Fruit fly (Drosophila melanogaster) whole organism, embryonic: ENCODE measurements around the gene CG42263.

Experiments
- Aef1 ChIP-seq: fragments of 200-800 bp; sonication (Bioruptor generic); IDR thresholded peaks from 3 replicates; pipeline ENCODE4 v1.3.6; 2022; ENCODE audit warnings: missing biosample characterization, missing genetic modification characterization
- BtbVII ChIP-seq: fragments of 200-800 bp; sonication (Bioruptor generic); optimal IDR thresholded peaks from 3 replicates; lab custom pipeline; 2017; ENCODE audit warnings: missing biosample characterization, mild to moderate bottlenecking, missing genetic modification characterization
- CG10959 ChIP-seq: fragments of 200-800 bp; sonication (Bioruptor generic); IDR thresholded peaks from 2 replicates; pipeline ENCODE4 v1.3.6; 2022; ENCODE audit warnings: missing biosample characterization, missing genetic modification characterization
- CG11696 ChIP-seq: fragments of 200-800 bp; sonication (Bioruptor generic); IDR thresholded peaks from 2 replicates; pipeline ENCODE4 v1.3.6; 2022; ENCODE audit warnings: missing biosample characterization, missing genetic modification characterization
- CG12769 ChIP-seq: fragments of 200-800 bp; sonication (Bioruptor generic); optimal IDR thresholded peaks from 2 replicates; lab custom pipeline; 2019; ENCODE audit warnings: missing biosample characterization, mild to moderate bottlenecking, missing genetic modification characterization, moderate library complexity
- CG14710 ChIP-seq: fragments of 200-800 bp; sonication (Bioruptor generic); optimal IDR thresholded peaks from 3 replicates; lab custom pipeline; 2019; ENCODE audit warnings: missing biosample characterization, mild to moderate bottlenecking, missing genetic modification characterization, moderate library complexity
- CG1603 ChIP-seq: fragments of 200-800 bp; sonication (Bioruptor generic); optimal IDR thresholded peaks from 2 replicates; lab custom pipeline; 2019; ENCODE audit warnings: missing biosample characterization, mild to moderate bottlenecking, missing genetic modification characterization, moderate library complexity
- CG18764 ChIP-seq: fragments of 200-800 bp; sonication (Bioruptor generic); optimal IDR thresholded peaks from 3 replicates; lab custom pipeline; 2016; ENCODE audit warnings: missing biosample characterization, missing genetic modification characterization
- CG2712 ChIP-seq: fragments of 200-800 bp; optimal IDR thresholded peaks from 3 replicates; lab custom pipeline; 2019; ENCODE audit warnings: missing biosample characterization, mild to moderate bottlenecking, missing genetic modification characterization, moderate library complexity
- CG3163 ChIP-seq: fragments of 200-800 bp; sonication (Bioruptor generic); optimal IDR thresholded peaks from 3 replicates; lab custom pipeline; 2016; ENCODE audit warnings: missing biosample characterization, missing genetic modification characterization
- CG3995 ChIP-seq: fragments of 200-800 bp; sonication (Bioruptor generic); optimal IDR thresholded peaks from 3 replicates; lab custom pipeline; 2016; ENCODE audit warnings: missing biosample characterization, missing genetic modification characterization
- CG4854 ChIP-seq: fragments of 200-800 bp; sonication (Bioruptor generic); optimal IDR thresholded peaks from 2 replicates; lab custom pipeline; 2016; ENCODE audit warnings: missing biosample characterization, missing genetic modification characterization, inconsistent platforms
- CG9437 ChIP-seq: fragments of 200-800 bp; sonication (Bioruptor generic); optimal IDR thresholded peaks from 2 replicates; lab custom pipeline; 2018; ENCODE audit warnings: missing biosample characterization, mild to moderate bottlenecking, missing genetic modification characterization
- CG9727 ChIP-seq: fragments of 200-800 bp; sonication (Bioruptor generic); optimal IDR thresholded peaks from 3 replicates; lab custom pipeline; 2017; ENCODE audit warnings: missing biosample characterization, mild to moderate bottlenecking, missing genetic modification characterization
- CG9817 ChIP-seq: fragments of 200-800 bp; sonication (Bioruptor generic); optimal IDR thresholded peaks from 2 replicates; lab custom pipeline; 2018; ENCODE audit warnings: missing biosample characterization, mild to moderate bottlenecking, missing genetic modification characterization, moderate library complexity
- D19A ChIP-seq: fragments of 200-800 bp; optimal IDR thresholded peaks from 3 replicates; lab custom pipeline; 2019; ENCODE audit warnings: missing biosample characterization, mild to moderate bottlenecking, missing genetic modification characterization, moderate library complexity
- Dfd ChIP-seq, 2 experiments: fragments of >200 bp; optimal IDR thresholded peaks; 2 replicates each; lab custom pipeline; 2017; ENCODE audit warnings: missing biosample characterization in 2 of 2, missing genetic modification characterization in 2 of 2
- Drgx ChIP-seq: fragments of 200-800 bp; sonication (Bioruptor generic); IDR thresholded peaks from 2 replicates; pipeline ENCODE4 v1.3.6; 2022; ENCODE audit warnings: missing biosample characterization, missing genetic modification characterization
- ERR ChIP-seq: fragments of 200-800 bp; sonication (Bioruptor generic); optimal IDR thresholded peaks from 2 replicates; lab custom pipeline; 2016; ENCODE audit warnings: missing biosample characterization, missing genetic modification characterization
- Eip74EF ChIP-seq, 2 experiments: fragments of 200-800 bp in 1 of 2; fragments of >200 bp in 1 of 2; sonication (Bioruptor generic) in 1 of 2; optimal IDR thresholded peaks; 2 replicates each; lab custom pipeline; 2017 to 2019; ENCODE audit warnings: missing biosample characterization in 2 of 2, missing genetic modification characterization in 2 of 2, mild to moderate bottlenecking in 1 of 2, moderate library complexity in 1 of 2
- H2.0 ChIP-seq: fragments of 200-800 bp; sonication (Bioruptor generic); IDR thresholded peaks from 2 replicates; pipeline ENCODE4 v1.3.6; 2022; ENCODE audit warnings: missing biosample characterization, missing genetic modification characterization
- MTF-1 ChIP-seq: fragments of 200-800 bp; sonication (Bioruptor generic); optimal IDR thresholded peaks from 2 replicates; lab custom pipeline; 2018; ENCODE audit warnings: missing biosample characterization, mild to moderate bottlenecking, missing genetic modification characterization, borderline replicate concordance
- Meics ChIP-seq: fragments of 200-800 bp; sonication (Bioruptor generic); optimal IDR thresholded peaks from 2 replicates; lab custom pipeline; 2017; ENCODE audit warnings: missing biosample characterization, mild to moderate bottlenecking, missing genetic modification characterization
- Myb ChIP-seq: fragments of 200-800 bp; sonication (Bioruptor generic); optimal IDR thresholded peaks from 2 replicates; lab custom pipeline; 2016; ENCODE audit warnings: missing biosample characterization, missing genetic modification characterization
- Sry-δ ChIP-seq: fragments of 200-800 bp; sonication (Bioruptor generic); optimal IDR thresholded peaks from 2 replicates; lab custom pipeline; 2016; ENCODE audit warnings: missing biosample characterization, missing genetic modification characterization
- TFAM ChIP-seq: fragments of 200-800 bp; sonication (Bioruptor generic); optimal IDR thresholded peaks from 2 replicates; lab custom pipeline; 2017; ENCODE audit warnings: missing biosample characterization, missing genetic modification characterization, inconsistent platforms
- Xrp1 ChIP-seq: fragments of 200-800 bp; sonication (Bioruptor generic); IDR thresholded peaks from 2 replicates; pipeline ENCODE4 v1.3.6; 2022; ENCODE audit warnings: missing biosample characterization, missing genetic modification characterization
- bcd ChIP-seq: fragments of 200-800 bp; sonication (Bioruptor generic); optimal IDR thresholded peaks from 2 replicates; lab custom pipeline; 2017; ENCODE audit warnings: missing biosample characterization, mild to moderate bottlenecking, missing genetic modification characterization
- cato ChIP-seq: fragments of 200-800 bp; sonication (Bioruptor generic); optimal IDR thresholded peaks from 2 replicates; lab custom pipeline; 2016; ENCODE audit warnings: missing biosample characterization, missing genetic modification characterization, borderline replicate concordance
- caup ChIP-seq: fragments of 200-800 bp; sonication (Bioruptor generic); optimal IDR thresholded peaks from 3 replicates; lab custom pipeline; 2017; ENCODE audit warnings: missing biosample characterization, mild to moderate bottlenecking, missing genetic modification characterization, moderate library complexity; ENCODE audit not compliant: severe bottlenecking
- chm ChIP-seq: fragments of 200-800 bp; sonication (Bioruptor generic); IDR thresholded peaks from 2 replicates; pipeline ENCODE4 v1.3.6; 2022; ENCODE audit warnings: missing biosample characterization, missing genetic modification characterization
- da ChIP-seq: fragments of 200-800 bp; sonication (Bioruptor generic); optimal IDR thresholded peaks from 2 replicates; lab custom pipeline; 2016; ENCODE audit warnings: missing biosample characterization, missing genetic modification characterization
- dimm ChIP-seq: fragments of 200-800 bp; sonication (Bioruptor generic); IDR thresholded peaks from 2 replicates; pipeline ENCODE4 v1.3.6; 2022; ENCODE audit warnings: missing biosample characterization, missing genetic modification characterization
- dpn ChIP-seq, 2 experiments: fragments of 200-800 bp; sonication (Bioruptor generic); optimal IDR thresholded peaks; 3 replicates each; lab custom pipeline; 2016; ENCODE audit warnings: missing biosample characterization in 2 of 2, missing genetic modification characterization in 2 of 2
- grau ChIP-seq: fragments of 200-800 bp; optimal IDR thresholded peaks from 3 replicates; lab custom pipeline; 2019; ENCODE audit warnings: missing biosample characterization, mild to moderate bottlenecking, missing genetic modification characterization, moderate library complexity
- grn ChIP-seq: fragments of 200-800 bp; sonication (Bioruptor generic); optimal IDR thresholded peaks from 3 replicates; lab custom pipeline; 2017; ENCODE audit warnings: missing biosample characterization, missing genetic modification characterization
- hbn ChIP-seq: fragments of 200-800 bp; sonication (Bioruptor generic); IDR thresholded peaks from 2 replicates; pipeline ENCODE4 v1.3.6; 2022; ENCODE audit warnings: missing biosample characterization, missing genetic modification characterization; ENCODE audit not compliant: partially characterized antibody
- ind ChIP-seq: fragments of 200-800 bp; sonication (Bioruptor generic); optimal IDR thresholded peaks from 3 replicates; lab custom pipeline; 2016; ENCODE audit warnings: missing biosample characterization, missing genetic modification characterization
- kah ChIP-seq: fragments of 200-800 bp; sonication (Bioruptor generic); optimal IDR thresholded peaks from 2 replicates; lab custom pipeline; 2018; ENCODE audit warnings: missing biosample characterization, mild to moderate bottlenecking, missing genetic modification characterization
- lilli ChIP-seq: fragments of 200-800 bp; sonication (Bioruptor generic); optimal IDR thresholded peaks from 3 replicates; lab custom pipeline; 2016; ENCODE audit warnings: missing biosample characterization, missing genetic modification characterization
- lov ChIP-seq, 2 experiments: fragments of 200-800 bp in 1 of 2; fragments of >200 bp in 1 of 2; sonication (Bioruptor generic) in 1 of 2; IDR thresholded peaks in 1 of 2; optimal IDR thresholded peaks in 1 of 2; 2 replicates in 1 of 2; 3 replicates in 1 of 2; pipeline versions ENCODE4 v1.3.6 to Lab custom; 2017 to 2022; ENCODE audit warnings: missing biosample characterization in 1 of 2, missing genetic modification characterization in 1 of 2
- mld ChIP-seq: fragments of 200-800 bp; sonication (Bioruptor generic); IDR thresholded peaks from 3 replicates; pipeline ENCODE4 v1.3.6; 2022; ENCODE audit warnings: missing biosample characterization, missing genetic modification characterization; ENCODE audit not compliant: partially characterized antibody
- pan ChIP-seq, 4 experiments: fragments of >200 bp in 3 of 4; fragments of 200-800 bp in 1 of 4; sonication (Bioruptor generic) in 1 of 4; optimal IDR thresholded peaks in 3 of 4; IDR thresholded peaks in 1 of 4; 2 replicates each; pipeline versions ENCODE4 v1.3.6 to Lab custom; 2017 to 2022; ENCODE audit warnings: missing biosample characterization in 2 of 4, missing genetic modification characterization in 2 of 4, mixed read lengths in 1 of 4
- pfk ChIP-seq: fragments of 200-800 bp; sonication (Bioruptor generic); optimal IDR thresholded peaks from 2 replicates; lab custom pipeline; 2018; ENCODE audit warnings: missing biosample characterization, mild to moderate bottlenecking, missing genetic modification characterization, moderate library complexity
- phol ChIP-seq: fragments of 200-800 bp; sonication (Bioruptor generic); optimal IDR thresholded peaks from 3 replicates; lab custom pipeline; 2018; ENCODE audit warnings: missing biosample characterization, mild to moderate bottlenecking, missing genetic modification characterization, moderate library complexity
- psq ChIP-seq: fragments of 200-800 bp; sonication (Bioruptor generic); optimal IDR thresholded peaks from 2 replicates; lab custom pipeline; 2017; ENCODE audit warnings: missing biosample characterization, missing genetic modification characterization
- salm ChIP-seq: fragments of 200-800 bp; sonication (Bioruptor generic); optimal IDR thresholded peaks from 2 replicates; lab custom pipeline; 2018; ENCODE audit warnings: missing biosample characterization, mild to moderate bottlenecking, missing genetic modification characterization
- sens ChIP-seq: fragments of 200-800 bp; sonication (Bioruptor generic); peaks from one replicate; lab custom pipeline; 2016; ENCODE audit warnings: missing biosample characterization, missing genetic modification characterization
- tio ChIP-seq: fragments of 200-800 bp; sonication (Bioruptor generic); optimal IDR thresholded peaks from 2 replicates; lab custom pipeline; 2017; ENCODE audit warnings: missing biosample characterization, missing genetic modification characterization, inconsistent platforms

CG42263 gene

dm6 chr3L:20003235-20003493, 47.6 kb upstream of the CG42263 start (continued):
- TF ChIP-seq Sry-δ (GFP tag; lab: Kevin White, UChicago) (no peak), kah (GFP tag; lab: Kevin White, UChicago) (no peak), grn (peak; percentile 47), BtbVII (GFP tag; lab: Kevin White, UChicago) (no peak), D19A (tag; lab: Kevin White, UChicago) (peak; percentile 97), Aef1 (no peak), CG9727 (GFP tag; lab: Kevin White, UChicago) (no peak), CG11696 (GFP tag; lab: Robert Waterston, UW) (no peak), Eip74EF (GFP tag; optimal IDR thresholded peaks at IDR 0.05; lab: Kevin White, UChicago) (no peak), dimm (no peak), grau (tag; lab: Kevin White, UChicago) (no peak), salm (tag; lab: Kevin White, UChicago) (no peak), CG14710 (tag; lab: Kevin White, UChicago) (no peak), phol (tag; lab: Kevin White, UChicago) (no peak), bcd (GFP tag; lab: Kevin White, UChicago) (no peak), CG3995 (GFP tag; lab: Kevin White, UChicago) (no peak), Myb (GFP tag; lab: Kevin White, UChicago) (no peak), cato (GFP tag; lab: Kevin White, UChicago) (no peak), CG3163 (GFP tag; lab: Kevin White, UChicago) (no peak), TFAM (GFP tag; lab: Kevin White, UChicago) (no peak), lov (optimal IDR thresholded peaks at IDR 0.05; lab: Kevin White, UChicago) (no peak), lov (GFP tag; IDR thresholded peaks at IDR 0.05; lab: Robert Waterston, UW) (0 out of 3 replicates have a peak, but pooled peaks have one; percentile 36), sens (GFP tag; lab: Kevin White, UChicago) (no peak), CG10959 (no peak), CG1603 (tag; lab: Kevin White, UChicago) (peak; percentile 5), Drgx (GFP tag; lab: Robert Waterston, UW) (peak; percentile 3; the same call in 1 of the 2 replicates), CG2712 (tag; lab: Kevin White, UChicago) (no peak), dpn (GFP tag; optimal IDR thresholded peaks at IDR 0.05; lab: Kevin White, UChicago) (no peak), ERR (no peak), pfk (GFP tag; lab: Kevin White, UChicago) (no peak), tio (GFP tag; lab: Kevin White, UChicago) (no peak)

dm6 chr3L:20002482-20003234, 47.1 kb upstream of the CG42263 start, which contains the start of gene CG7668:
Gene CG7668, plus strand, starts transcription at chr3L:20002736.
- TF ChIP-seq CG18764 (GFP tag; lab: Kevin White, UChicago) (peak; percentile 86), pan (optimal IDR thresholded peaks at IDR 0.05; lab: Kevin White, UChicago) (no peak), pan (GFP tag; optimal IDR thresholded peaks at IDR 0.05 in 1 of 2, IDR thresholded peaks at IDR 0.05 in 1 of 2) (peak in 1 of 2 experiments; percentile 95), CG9437 (GFP tag; lab: Kevin White, UChicago) (peak; percentile 75), CG9817 (tag; lab: Kevin White, UChicago) (peak; percentile 88), CG12769 (tag; lab: Kevin White, UChicago) (peak; percentile 89), lilli (peak; percentile 90), da (GFP tag; lab: Kevin White, UChicago) (peak; percentile 53), mld (GFP tag; lab: Robert Waterston, UW) (no peak), chm (GFP tag; lab: Robert Waterston, UW) (no peak; the same call in 1 of the 2 replicates), Dfd (GFP tag; optimal IDR thresholded peaks at IDR 0.05; lab: Kevin White, UChicago) (no peak), psq (GFP tag; lab: Kevin White, UChicago) (peak; percentile 55), Meics (peak; percentile 91), Xrp1 (GFP tag; lab: Robert Waterston, UW) (peak; percentile 93), hbn (no peak), caup (GFP tag; lab: Kevin White, UChicago) (peak; percentile 91), CG4854 (peak; percentile 78), MTF-1 (peak; percentile 55), H2.0 (GFP tag; lab: Robert Waterston, UW) (peak; percentile 89), ind (GFP tag; lab: Kevin White, UChicago) (peak; percentile 89)
